Fruit fly (Drosophila melanogaster): ENCODE data around the gene Wnt5.

The Wnt5 gene

DNA sequence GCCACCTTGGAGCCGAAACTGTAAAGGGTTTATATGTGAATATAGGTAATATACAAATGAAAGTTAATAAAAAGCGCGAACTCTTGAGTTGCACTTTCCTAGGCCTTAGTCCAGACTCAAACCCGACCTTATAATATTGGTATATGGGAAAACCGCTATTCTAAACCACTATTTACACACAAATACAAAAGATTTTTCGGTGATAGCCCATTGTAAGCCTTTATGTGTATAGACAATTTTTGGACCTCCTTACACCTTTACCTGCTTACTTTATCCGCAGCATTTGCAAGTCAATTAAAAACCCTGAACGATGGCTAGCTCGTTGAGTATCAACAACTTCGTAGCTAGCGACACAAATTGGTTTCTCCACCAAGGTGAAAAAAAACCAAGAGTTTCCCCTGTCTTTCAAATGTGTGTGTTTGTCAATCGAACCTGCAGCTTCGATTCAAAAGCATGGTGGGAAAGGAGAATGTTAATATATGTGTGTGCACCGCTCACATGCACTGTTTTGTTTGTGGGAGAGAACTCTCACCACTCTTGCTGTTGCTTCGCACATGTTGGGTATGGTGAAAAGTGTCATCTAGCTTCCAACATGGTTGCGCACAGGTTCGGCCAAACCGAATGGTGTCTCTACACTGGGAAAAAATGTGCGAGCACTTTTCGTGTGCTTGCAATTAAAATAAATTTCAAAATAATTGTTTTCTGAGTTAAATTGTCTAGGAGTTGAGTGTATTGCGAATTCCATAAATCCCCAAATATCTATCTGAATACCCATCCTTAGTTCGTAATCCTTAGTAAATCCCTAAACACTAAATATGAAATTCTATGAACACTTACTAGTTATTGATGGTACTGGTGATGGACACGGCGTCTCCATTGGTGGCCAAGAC, 1.7 kb upstream of the Wnt5 start (continued):
- TF ChIP-seq CG4730 (GFP tag; IDR thresholded peaks at IDR 0.05) (peak; percentile 68), CG3281 (GFP tag; optimal IDR thresholded peaks at IDR 0.05) (peak; percentile 75), Meics (GFP tag; optimal IDR thresholded peaks at IDR 0.05) (peak; percentile 82), BEAF-32 (GFP tag; optimal IDR thresholded peaks at IDR 0.05) (no peak), CG15073 (GFP tag; optimal IDR thresholded peaks at IDR 0.05) (no peak), PHDP (tag; optimal IDR thresholded peaks at IDR 0.05) (peak; percentile 79), Mes4 (GFP tag; optimal IDR thresholded peaks at IDR 0.05) (peak; percentile 71), nerfin-1 (tag; optimal IDR thresholded peaks at IDR 0.05) (peak; percentile 10), CG17361 (GFP tag; IDR thresholded peaks at IDR 0.05) (peak; percentile 81), Opbp (GFP tag; IDR thresholded peaks at IDR 0.05; ENCODE audit: partially characterized antibody) (no peak), pb (GFP tag; optimal IDR thresholded peaks at IDR 0.05) (peak; percentile 70), NFAT (GFP tag; IDR thresholded peaks at IDR 0.05) (peak; percentile 69), CG34376 (GFP tag; optimal IDR thresholded peaks at IDR 0.05) (no peak), CG31441 (GFP tag; IDR thresholded peaks at IDR 0.05) (peak; percentile 75), CG30431 (GFP tag; optimal IDR thresholded peaks at IDR 0.05) (peak; percentile 60), CG9215 (GFP tag; IDR thresholded peaks at IDR 0.05) (peak; percentile 31), CG6765 (GFP tag; optimal IDR thresholded peaks at IDR 0.05) (peak; percentile 67), CG14014 (GFP tag; IDR thresholded peaks at IDR 0.05) (peak; percentile 76), CG10274 (GFP tag; optimal IDR thresholded peaks at IDR 0.05) (peak; percentile 26), B-H2 (GFP tag; optimal IDR thresholded peaks at IDR 0.05) (no peak), Xrp1 (GFP tag; IDR thresholded peaks at IDR 0.05) (peak; percentile 91), tap (tag; optimal IDR thresholded peaks at IDR 0.05) (peak; percentile 59), hkb (optimal IDR thresholded peaks at IDR 0.05) (no peak), hkb (GFP tag; IDR thresholded peaks at IDR 0.05) (peak; percentile 95), CG11247 (GFP tag; IDR thresholded peaks at IDR 0.05) (peak; percentile 70), rib (GFP tag; IDR thresholded peaks at IDR 0.05) (no peak), danr (GFP tag; IDR thresholded peaks at IDR 0.05) (peak; percentile 10; the same call in 1 of the 2 replicates), vnd (GFP tag; IDR thresholded peaks at IDR 0.05; ENCODE audit: partially characterized antibody) (no peak), kah (GFP tag; optimal IDR thresholded peaks at IDR 0.05) (peak; percentile 1), CG34422 (GFP tag; IDR thresholded peaks at IDR 0.05) (peak; percentile 86), CG8281 (tag; optimal IDR thresholded peaks at IDR 0.05) (no peak), org-1 (GFP tag; optimal IDR thresholded peaks at IDR 0.05) (peak; percentile 71), dati (GFP tag; IDR thresholded peaks at IDR 0.05) (peak; percentile 69), Xbp1 (GFP tag; optimal IDR thresholded peaks at IDR 0.05) (peak; percentile 82), Ptx1 (GFP tag; IDR thresholded peaks at IDR 0.05) (peak; percentile 77), az2 (GFP tag; optimal IDR thresholded peaks at IDR 0.05) (peak; percentile 79), GATAe (GFP tag; conservative IDR thresholded peaks at IDR 0.05) (no peak; the same call in 1 of the 2 replicates), Hand (GFP tag; optimal IDR thresholded peaks at IDR 0.05) (peak; percentile 35), CG14050 (GFP tag; IDR thresholded peaks at IDR 0.05) (peak; percentile 70), HHEX (GFP tag; optimal IDR thresholded peaks at IDR 0.05) (peak; percentile 80), CG6654 (GFP tag; optimal IDR thresholded peaks at IDR 0.05) (peak; percentile 53), CG14860 (GFP tag; IDR thresholded peaks at IDR 0.05; ENCODE audit: partially characterized antibody) (no peak), Lhr (GFP tag; optimal IDR thresholded peaks at IDR 0.05) (peak; percentile 16), pho (GFP tag; optimal IDR thresholded peaks at IDR 0.05) (peak; percentile 47), Doc2 (GFP tag; IDR thresholded peaks at IDR 0.05) (no peak), Six4 (GFP tag; optimal IDR thresholded peaks at IDR 0.05) (peak; percentile 79), kay (GFP tag; optimal IDR thresholded peaks at IDR 0.05) (peak; percentile 70), wor (GFP tag; IDR thresholded peaks at IDR 0.05) (peak; percentile 53), CG15514 (GFP tag; optimal IDR thresholded peaks at IDR 0.05) (peak; percentile 74)

Measured in whole organism, embryonic.